Fruit fly (Drosophila melanogaster) whole organism, embryonic: Measurements from ENCODE around the gene CG17777.

Experiments
- Bteb2 ChIP-seq: fragments of 200-800 bp; sonication (Bioruptor generic); optimal IDR thresholded peaks from 2 replicates; lab custom pipeline; 2016; ENCODE audit warnings: missing biosample characterization, missing genetic modification characterization
- CG10979 ChIP-seq: fragments of 200-800 bp; sonication (Bioruptor generic); optimal IDR thresholded peaks from 2 replicates; lab custom pipeline; 2018; ENCODE audit warnings: missing biosample characterization, mild to moderate bottlenecking, missing genetic modification characterization, moderate library complexity
- CG12104 ChIP-seq: fragments of 200-800 bp; sonication (Bioruptor generic); optimal IDR thresholded peaks from 3 replicates; lab custom pipeline; 2016; ENCODE audit warnings: missing biosample characterization, missing genetic modification characterization
- CG12299 ChIP-seq: fragments of 200-800 bp; sonication (Bioruptor generic); optimal IDR thresholded peaks from 2 replicates; lab custom pipeline; 2018; ENCODE audit warnings: missing biosample characterization, mild to moderate bottlenecking, missing genetic modification characterization
- CG12391 ChIP-seq: fragments of 200-800 bp; sonication (Bioruptor generic); optimal IDR thresholded peaks from 3 replicates; lab custom pipeline; 2018; ENCODE audit warnings: missing biosample characterization, mild to moderate bottlenecking, missing genetic modification characterization, moderate library complexity
- CG14860 ChIP-seq: fragments of 200-800 bp; sonication (Bioruptor generic); IDR thresholded peaks from 3 replicates; pipeline ENCODE4 v1.3.6; 2022; ENCODE audit warnings: missing biosample characterization, missing genetic modification characterization; ENCODE audit not compliant: partially characterized antibody
- CG1792 ChIP-seq: fragments of 200-800 bp; sonication (Bioruptor generic); optimal IDR thresholded peaks from 2 replicates; lab custom pipeline; 2016; ENCODE audit warnings: missing biosample characterization, missing genetic modification characterization
- CG3407 ChIP-seq: fragments of 200-800 bp; sonication (Bioruptor generic); optimal IDR thresholded peaks from 2 replicates; lab custom pipeline; 2018; ENCODE audit warnings: missing biosample characterization, mild to moderate bottlenecking, missing genetic modification characterization
- CG34376 ChIP-seq: fragments of 200-800 bp; sonication (Bioruptor generic); optimal IDR thresholded peaks from 2 replicates; lab custom pipeline; 2018; ENCODE audit warnings: missing biosample characterization, mild to moderate bottlenecking, missing genetic modification characterization
- CG43689 ChIP-seq: fragments of 200-800 bp; sonication (Bioruptor generic); IDR thresholded peaks from 2 replicates; pipeline ENCODE4 v1.3.6; 2022; ENCODE audit warnings: missing biosample characterization, missing genetic modification characterization
- CG6854 ChIP-seq: fragments of 200-800 bp; sonication (Bioruptor generic); optimal IDR thresholded peaks from 3 replicates; lab custom pipeline; 2017; ENCODE audit warnings: missing biosample characterization, mild to moderate bottlenecking, missing genetic modification characterization
- CG7839 ChIP-seq: fragments of 200-800 bp; sonication (Bioruptor generic); optimal IDR thresholded peaks from 3 replicates; lab custom pipeline; 2018; ENCODE audit warnings: missing biosample characterization, mild to moderate bottlenecking, missing genetic modification characterization, moderate library complexity
- CG7963 ChIP-seq: fragments of 200-800 bp; sonication (Bioruptor generic); IDR thresholded peaks from 3 replicates; pipeline ENCODE4 v1.3.6; 2022; ENCODE audit warnings: missing biosample characterization, missing genetic modification characterization; ENCODE audit not compliant: partially characterized antibody
- CG9215 ChIP-seq: fragments of 200-800 bp; sonication (Bioruptor generic); IDR thresholded peaks from 2 replicates; pipeline ENCODE4 v1.3.6; 2022; ENCODE audit warnings: missing biosample characterization, missing genetic modification characterization
- CoRest ChIP-seq: fragments of 200-800 bp; sonication (Bioruptor generic); optimal IDR thresholded peaks from 3 replicates; lab custom pipeline; 2018; ENCODE audit warnings: missing biosample characterization, mild to moderate bottlenecking, missing genetic modification characterization, moderate library complexity
- D19B ChIP-seq: fragments of 200-800 bp; sonication (Bioruptor generic); optimal IDR thresholded peaks from 2 replicates; lab custom pipeline; 2017; ENCODE audit warnings: missing biosample characterization, mild to moderate bottlenecking, missing genetic modification characterization
- Deaf1 ChIP-seq: fragments of 200-800 bp; optimal IDR thresholded peaks from 3 replicates; lab custom pipeline; 2019; ENCODE audit warnings: missing biosample characterization, mild to moderate bottlenecking, missing genetic modification characterization, moderate library complexity
- Fer2 ChIP-seq: fragments of 200-800 bp; sonication (Bioruptor generic); optimal IDR thresholded peaks from 2 replicates; lab custom pipeline; 2018; ENCODE audit warnings: missing biosample characterization, mild to moderate bottlenecking, missing genetic modification characterization, moderate library complexity
- Gug ChIP-seq: fragments of 200-800 bp; sonication (Bioruptor generic); IDR thresholded peaks from 4 replicates; pipeline ENCODE4 v1.3.6; 2022; ENCODE audit warnings: missing biosample characterization, missing genetic modification characterization
- HLH4C ChIP-seq: fragments of 200-800 bp; sonication (Bioruptor generic); IDR thresholded peaks from 3 replicates; pipeline ENCODE4 v1.3.6; 2022; ENCODE audit warnings: missing biosample characterization, missing genetic modification characterization; ENCODE audit not compliant: partially characterized antibody
- HLH54F ChIP-seq: fragments of 200-800 bp; sonication (Bioruptor generic); optimal IDR thresholded peaks from 3 replicates; lab custom pipeline; 2016; ENCODE audit warnings: missing biosample characterization, missing genetic modification characterization
- Hr51 ChIP-seq, 2 experiments: fragments of 200-800 bp; sonication (Bioruptor generic); optimal IDR thresholded peaks; 2 replicates in 1 of 2; 3 replicates in 1 of 2; lab custom pipeline; 2016 to 2018; ENCODE audit warnings: missing biosample characterization in 2 of 2, missing genetic modification characterization in 2 of 2, mild to moderate bottlenecking in 1 of 2, moderate library complexity in 1 of 2
- NFAT ChIP-seq: fragments of 200-800 bp; sonication (Bioruptor generic); IDR thresholded peaks from 2 replicates; pipeline ENCODE4 v1.3.6; 2022; ENCODE audit warnings: missing biosample characterization, missing genetic modification characterization
- Six4 ChIP-seq: fragments of 200-800 bp; sonication (Bioruptor generic); optimal IDR thresholded peaks from 2 replicates; lab custom pipeline; 2016; ENCODE audit warnings: missing biosample characterization, missing genetic modification characterization
- Sry-β ChIP-seq: fragments of 200-800 bp; sonication (Bioruptor generic); optimal IDR thresholded peaks from 2 replicates; lab custom pipeline; 2018; ENCODE audit warnings: missing biosample characterization, mild to moderate bottlenecking, missing genetic modification characterization, moderate library complexity
- YL-1 ChIP-seq: fragments of 200-800 bp; sonication (Bioruptor generic); optimal IDR thresholded peaks from 3 replicates; lab custom pipeline; 2017; ENCODE audit warnings: missing biosample characterization, mild to moderate bottlenecking, missing genetic modification characterization
- al ChIP-seq: fragments of 200-800 bp; sonication (Bioruptor generic); IDR thresholded peaks from 2 replicates; pipeline ENCODE4 v1.3.6; 2022; ENCODE audit warnings: missing biosample characterization, missing genetic modification characterization
- amos ChIP-seq: fragments of 200-800 bp; sonication (Bioruptor generic); IDR thresholded peaks from 2 replicates; pipeline ENCODE4 v1.3.6; 2022; ENCODE audit warnings: missing biosample characterization, missing genetic modification characterization; ENCODE audit not compliant: partially characterized antibody
- ato ChIP-seq: fragments of 200-800 bp; sonication (Bioruptor generic); IDR thresholded peaks from 2 replicates; pipeline ENCODE4 v1.3.6; 2022; ENCODE audit warnings: missing biosample characterization, missing genetic modification characterization; ENCODE audit not compliant: partially characterized antibody
- bigmax ChIP-seq: fragments of 200-800 bp; sonication (Bioruptor generic); optimal IDR thresholded peaks from 2 replicates; lab custom pipeline; 2018; ENCODE audit warnings: missing biosample characterization, mild to moderate bottlenecking, missing genetic modification characterization
- cato ChIP-seq: fragments of 200-800 bp; sonication (Bioruptor generic); optimal IDR thresholded peaks from 2 replicates; lab custom pipeline; 2016; ENCODE audit warnings: missing biosample characterization, missing genetic modification characterization, borderline replicate concordance
- crp ChIP-seq, 2 experiments: fragments of 200-800 bp; sonication (Bioruptor generic); optimal IDR thresholded peaks; 2 replicates in 1 of 2; 3 replicates in 1 of 2; lab custom pipeline; 2017; ENCODE audit warnings: missing biosample characterization in 2 of 2, missing genetic modification characterization in 2 of 2, mild to moderate bottlenecking in 1 of 2, moderate library complexity in 1 of 2
- dimm ChIP-seq: fragments of 200-800 bp; sonication (Bioruptor generic); IDR thresholded peaks from 2 replicates; pipeline ENCODE4 v1.3.6; 2022; ENCODE audit warnings: missing biosample characterization, missing genetic modification characterization
- ems ChIP-seq: fragments of 200-800 bp; sonication (Bioruptor generic); optimal IDR thresholded peaks from 3 replicates; lab custom pipeline; 2016; ENCODE audit warnings: missing biosample characterization, missing genetic modification characterization
- fu2 ChIP-seq: fragments of 200-800 bp; sonication (Bioruptor generic); optimal IDR thresholded peaks from 2 replicates; lab custom pipeline; 2016; ENCODE audit warnings: missing biosample characterization, missing genetic modification characterization
- grau ChIP-seq: fragments of 200-800 bp; optimal IDR thresholded peaks from 3 replicates; lab custom pipeline; 2019; ENCODE audit warnings: missing biosample characterization, mild to moderate bottlenecking, missing genetic modification characterization, moderate library complexity
- jumu ChIP-seq: fragments of 200-800 bp; sonication (Bioruptor generic); optimal IDR thresholded peaks from 3 replicates; lab custom pipeline; 2016; ENCODE audit warnings: missing biosample characterization, missing genetic modification characterization
- knrl ChIP-seq: fragments of 200-800 bp; sonication (Bioruptor generic); IDR thresholded peaks from 3 replicates; pipeline ENCODE4 v1.3.6; 2022; ENCODE audit warnings: missing biosample characterization, missing genetic modification characterization; ENCODE audit not compliant: partially characterized antibody
- onecut ChIP-seq: fragments of 200-800 bp; sonication (Bioruptor generic); IDR thresholded peaks from 2 replicates; pipeline ENCODE4 v1.3.6; 2022; ENCODE audit warnings: missing biosample characterization, missing genetic modification characterization
- pan ChIP-seq, 4 experiments: fragments of >200 bp in 3 of 4; fragments of 200-800 bp in 1 of 4; sonication (Bioruptor generic) in 1 of 4; optimal IDR thresholded peaks in 3 of 4; IDR thresholded peaks in 1 of 4; 2 replicates each; pipeline versions ENCODE4 v1.3.6 to Lab custom; 2017 to 2022; ENCODE audit warnings: missing biosample characterization in 2 of 4, missing genetic modification characterization in 2 of 4, mixed read lengths in 1 of 4
- pb ChIP-seq: fragments of 200-800 bp; sonication (Bioruptor generic); optimal IDR thresholded peaks from 3 replicates; lab custom pipeline; 2016; ENCODE audit warnings: missing biosample characterization, missing genetic modification characterization
- ranshi ChIP-seq: fragments of 200-800 bp; sonication (Bioruptor generic); IDR thresholded peaks from 2 replicates; pipeline ENCODE4 v1.3.6; 2022; ENCODE audit warnings: missing biosample characterization, missing genetic modification characterization
- sc ChIP-seq, 3 experiments: fragments of >200 bp in 2 of 3; fragments of 200-800 bp in 1 of 3; sonication (Bioruptor generic) in 1 of 3; optimal IDR thresholded peaks; 2 replicates in 2 of 3; 3 replicates in 1 of 3; lab custom pipeline; 2017; ENCODE audit warnings: mild to moderate bottlenecking in 1 of 3, missing biosample characterization in 1 of 3, missing genetic modification characterization in 1 of 3, missing genetic modification reagents in 1 of 3
- sima ChIP-seq: fragments of 200-800 bp; sonication (Bioruptor generic); optimal IDR thresholded peaks from 2 replicates; lab custom pipeline; 2016; ENCODE audit warnings: missing biosample characterization, missing genetic modification characterization
- tin ChIP-seq: fragments of 200-800 bp; sonication (Bioruptor generic); optimal IDR thresholded peaks from 3 replicates; lab custom pipeline; 2016; ENCODE audit warnings: missing biosample characterization, missing genetic modification characterization
- vnd ChIP-seq: fragments of 200-800 bp; sonication (Bioruptor generic); IDR thresholded peaks from 3 replicates; pipeline ENCODE4 v1.3.6; 2022; ENCODE audit warnings: missing biosample characterization, missing genetic modification characterization; ENCODE audit not compliant: partially characterized antibody
- vvl ChIP-seq: fragments of 200-800 bp; sonication (Bioruptor generic); IDR thresholded peaks from 2 replicates; pipeline ENCODE4 v1.3.6; 2022; ENCODE audit warnings: missing biosample characterization, missing genetic modification characterization
- zen2 ChIP-seq: fragments of 200-800 bp; sonication (Bioruptor generic); IDR thresholded peaks from 3 replicates; pipeline ENCODE4 v1.3.6; 2022; ENCODE audit warnings: missing biosample characterization, missing genetic modification characterization; ENCODE audit not compliant: partially characterized antibody

Gene CG17777

DNA sequence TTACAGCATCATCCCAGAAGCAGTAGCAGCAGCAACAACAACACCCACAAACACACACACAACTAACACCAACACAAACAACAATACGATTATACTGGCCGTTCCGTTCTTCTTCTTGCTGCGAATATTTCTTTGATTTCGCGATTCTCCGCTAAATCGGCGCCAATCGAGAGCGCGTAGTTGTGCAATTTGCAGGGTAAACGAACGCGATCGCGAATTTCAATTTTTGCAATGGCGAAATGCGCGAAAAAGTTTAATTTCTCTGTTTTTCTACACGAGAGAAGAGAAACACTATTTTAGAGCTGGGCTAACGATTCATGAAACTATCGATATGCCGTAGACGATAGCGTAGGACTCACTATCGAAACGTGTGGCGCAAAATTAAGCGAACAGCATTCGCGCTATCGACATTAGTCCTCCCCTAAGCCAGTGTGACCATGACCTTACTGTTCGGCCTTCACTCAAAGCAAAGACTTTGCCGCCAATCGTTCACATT lies 27.9 kb upstream of the CG17777 start, which contains the start of gene wapl (continued):
- TF ChIP-seq Bteb2 (no peak), CG3407 (GFP tag; lab: Kevin White, UChicago) (no peak), vnd (peak; percentile 89), Sry-β (GFP tag; lab: Kevin White, UChicago) (no peak), CG12104 (GFP tag; lab: Kevin White, UChicago) (no peak), CG12299 (no peak), amos (peak; percentile 97), D19B (GFP tag; lab: Kevin White, UChicago) (no peak), sc (optimal IDR thresholded peaks at IDR 0.05; lab: Kevin White, UChicago) (no peak), sc (GFP tag; optimal IDR thresholded peaks at IDR 0.05; lab: Kevin White, UChicago) (no peak), CG9215 (GFP tag; lab: Robert Waterston, UW) (no peak), ems (peak; percentile 9), grau (tag; lab: Kevin White, UChicago) (peak; percentile 25), Gug (GFP tag; lab: Robert Waterston, UW) (peak; percentile 51; the same call in 1 of the 4 replicates), Deaf1 (tag; lab: Kevin White, UChicago) (peak; percentile 10), al (GFP tag; lab: Robert Waterston, UW) (no peak), CG12391 (tag; lab: Kevin White, UChicago) (no peak), onecut (GFP tag; lab: Robert Waterston, UW) (no peak), CG7963 (peak; percentile 92), bigmax (GFP tag; lab: Kevin White, UChicago) (no peak), jumu (GFP tag; lab: Kevin White, UChicago) (peak; percentile 25), pan (optimal IDR thresholded peaks at IDR 0.05; lab: Kevin White, UChicago) (no peak), pan (GFP tag; optimal IDR thresholded peaks at IDR 0.05 in 1 of 2, IDR thresholded peaks at IDR 0.05 in 1 of 2) (no peak), tin (GFP tag; lab: Kevin White, UChicago) (peak; percentile 8), ato (peak; percentile 93), pb (no peak), cato (GFP tag; lab: Kevin White, UChicago) (no peak), sima (GFP tag; lab: Kevin White, UChicago) (no peak), HLH4C (GFP tag; lab: Robert Waterston, UW) (peak; percentile 92), dimm (GFP tag; lab: Robert Waterston, UW) (no peak), CoRest (tag; lab: Kevin White, UChicago) (peak; percentile 6), ranshi (no peak), CG1792 (GFP tag; lab: Kevin White, UChicago) (peak; percentile 8), CG34376 (no peak), HLH54F (GFP tag; lab: Kevin White, UChicago) (peak; percentile 47), CG43689 (GFP tag; lab: Robert Waterston, UW) (no peak), YL-1 (GFP tag; lab: Kevin White, UChicago) (peak; percentile 36), Hr51 (GFP tag; optimal IDR thresholded peaks at IDR 0.05; lab: Kevin White, UChicago) (peak in 1 of 2 experiments; percentile 45), Fer2 (no peak), CG6854 (GFP tag; lab: Kevin White, UChicago) (no peak), CG14860 (GFP tag; lab: Robert Waterston, UW) (peak; percentile 87), zen2 (peak; percentile 90), CG10979 (tag; lab: Kevin White, UChicago) (no peak), CG7839 (tag; lab: Kevin White, UChicago) (no peak), fu2 (GFP tag; lab: Kevin White, UChicago) (peak; percentile 26), Six4 (GFP tag; lab: Kevin White, UChicago) (no peak), crp (GFP tag; optimal IDR thresholded peaks at IDR 0.05; lab: Kevin White, UChicago) (peak in 1 of 2 experiments; percentile 40), NFAT (GFP tag; lab: Robert Waterston, UW) (0 out of 2 replicates have a peak, but pooled peaks have one; percentile 26), knrl (GFP tag; lab: Robert Waterston, UW) (peak; percentile 93), vvl (GFP tag; lab: Robert Waterston, UW) (peak; percentile 61)
